Fruit fly (Drosophila melanogaster) whole organism, embryonic: ENCODE measurements around the gene Psa.

Source experiments
- Atf3 ChIP-seq: fragments of 200-800 bp; sonication (Bioruptor generic); optimal IDR thresholded peaks from 3 replicates; lab custom pipeline; 2016; ENCODE audit warnings: missing biosample characterization, missing genetic modification characterization
- CG12744 ChIP-seq: fragments of 200-800 bp; sonication (Bioruptor generic); optimal IDR thresholded peaks from 2 replicates; lab custom pipeline; 2016; ENCODE audit warnings: missing biosample characterization, missing genetic modification characterization
- CG1602 ChIP-seq: fragments of 200-800 bp; sonication (Bioruptor generic); optimal IDR thresholded peaks from 3 replicates; lab custom pipeline; 2016; ENCODE audit warnings: missing biosample characterization, missing genetic modification characterization
- CG7556 ChIP-seq: fragments of 200-800 bp; sonication (Bioruptor generic); optimal IDR thresholded peaks from 2 replicates; lab custom pipeline; 2017; ENCODE audit warnings: missing biosample characterization, mild to moderate bottlenecking, missing genetic modification characterization
- CG9876 ChIP-seq: fragments of 200-800 bp; sonication (Bioruptor generic); optimal IDR thresholded peaks from 2 replicates; lab custom pipeline; 2016; ENCODE audit warnings: missing biosample characterization, missing genetic modification characterization
- Hr3 ChIP-seq: fragments of 200-800 bp; sonication (Bioruptor generic); optimal IDR thresholded peaks from 3 replicates; lab custom pipeline; 2016; ENCODE audit warnings: missing biosample characterization, missing genetic modification characterization
- NK7.1 ChIP-seq: fragments of 200-800 bp; sonication (Bioruptor generic); optimal IDR thresholded peaks from 3 replicates; lab custom pipeline; 2016; ENCODE audit warnings: missing biosample characterization, missing genetic modification characterization
- Xrp1 ChIP-seq: fragments of 200-800 bp; sonication (Bioruptor generic); IDR thresholded peaks from 2 replicates; pipeline ENCODE4 v1.3.6; 2022; ENCODE audit warnings: missing biosample characterization, missing genetic modification characterization
- gce ChIP-seq: fragments of 200-800 bp; sonication (Bioruptor generic); IDR thresholded peaks from 3 replicates; pipeline ENCODE4 v1.3.6; 2022; ENCODE audit warnings: missing biosample characterization, missing genetic modification characterization
- lov ChIP-seq, 2 experiments: fragments of 200-800 bp in 1 of 2; fragments of >200 bp in 1 of 2; sonication (Bioruptor generic) in 1 of 2; IDR thresholded peaks in 1 of 2; optimal IDR thresholded peaks in 1 of 2; 2 replicates in 1 of 2; 3 replicates in 1 of 2; pipeline versions ENCODE4 v1.3.6 to Lab custom; 2017 to 2022; ENCODE audit warnings: missing biosample characterization in 1 of 2, missing genetic modification characterization in 1 of 2
- org-1 ChIP-seq: fragments of 200-800 bp; sonication (Bioruptor generic); optimal IDR thresholded peaks from 2 replicates; lab custom pipeline; 2017; ENCODE audit warnings: missing biosample characterization, missing genetic modification characterization
- sna ChIP-seq: fragments of 200-800 bp; sonication (Bioruptor generic); IDR thresholded peaks from 2 replicates; pipeline ENCODE4 v1.3.6; 2022; ENCODE audit warnings: missing biosample characterization, missing genetic modification characterization; ENCODE audit not compliant: partially characterized antibody

dm6 chr3L:1471037-1471436 lies 31.6 kb upstream of the Psa start:
- TF ChIP-seq Xrp1 (no peak), lov (optimal IDR thresholded peaks at IDR 0.05; lab: Kevin White, UChicago) (no peak), lov (GFP tag; IDR thresholded peaks at IDR 0.05; lab: Robert Waterston, UW) (no peak), CG9876 (GFP tag; lab: Kevin White, UChicago) (no peak), sna (GFP tag; lab: Robert Waterston, UW) (no peak), org-1 (GFP tag; lab: Kevin White, UChicago) (no peak), Atf3 (no peak), Hr3 (no peak), CG12744 (GFP tag; lab: Kevin White, UChicago) (no peak), CG1602 (GFP tag; lab: Kevin White, UChicago) (no peak), gce (no peak), NK7.1 (GFP tag; lab: Kevin White, UChicago) (no peak), CG7556 (GFP tag; lab: Kevin White, UChicago) (no peak)
